Worm (Caenorhabditis elegans) whole organism, young adult: ENCODE measurements around the gene srsx-13.
A peak's percentile ranks its signal among the peaks of the same experiment; 100 is the strongest.

Experiments
- B0019.2 ChIP-seq: fragments of 200-800 bp; sonication (Bioruptor generic); conservative IDR thresholded peaks from 2 replicates; pipeline ENCODE4 v1.3.6; 2022; ENCODE audit warnings: missing genetic modification reagents, missing genetic modification characterization, missing compliant biosample characterization
- B0035.1 ChIP-seq: sonication (generic microtip); optimal IDR thresholded peaks from 2 replicates; lab custom pipeline; 2016; ENCODE audit warnings: missing genetic modification characterization, mild to moderate bottlenecking, missing compliant biosample characterization, missing genotype, missing genetic modification reagents
- C17E4.6 ChIP-seq: fragments of 200-800 bp; sonication (Bioruptor generic); IDR thresholded peaks from 2 replicates; pipeline ENCODE4 v1.3.6; 2022; ENCODE audit warnings: missing genetic modification reagents, missing genetic modification characterization, missing compliant biosample characterization
- F33H1.4 ChIP-seq: fragments of 200-800 bp; sonication (Bioruptor generic); IDR thresholded peaks from 2 replicates; pipeline ENCODE4 v1.3.6; 2022; ENCODE audit warnings: missing genetic modification reagents, missing genetic modification characterization, missing compliant biosample characterization
- F49E8.2 ChIP-seq: sonication (generic microtip); optimal IDR thresholded peaks from 3 replicates; lab custom pipeline; 2017; ENCODE audit warnings: missing genetic modification characterization, mild to moderate bottlenecking, missing compliant biosample characterization, antibody characterized with exemption, moderate library complexity; ENCODE audit not compliant: insufficient read depth
- F52B5.7 ChIP-seq: sonication (generic microtip); optimal IDR thresholded peaks from 2 replicates; lab custom pipeline; 2016; ENCODE audit warnings: mild to moderate bottlenecking, missing genetic modification characterization, missing compliant biosample characterization
- F55B11.4 ChIP-seq: sonication (generic microtip); optimal IDR thresholded peaks from 2 replicates; lab custom pipeline; 2016; ENCODE audit warnings: missing compliant biosample characterization, missing genetic modification characterization, borderline replicate concordance; ENCODE audit not compliant: insufficient read depth
- F57A8.1 ChIP-seq: fragments of 200-800 bp; sonication (Bioruptor generic); optimal IDR thresholded peaks from 2 replicates; lab custom pipeline; 2018; ENCODE audit warnings: mild to moderate bottlenecking, missing genetic modification characterization, moderate library complexity, missing compliant biosample characterization
- F57C9.4 ChIP-seq: sonication (generic microtip); optimal IDR thresholded peaks from 2 replicates; lab custom pipeline; 2017; ENCODE audit warnings: mild to moderate bottlenecking, missing genetic modification characterization, missing compliant biosample characterization
- Y53G8AR.9 ChIP-seq: fragments of 200-800 bp; sonication (Bioruptor generic); conservative IDR thresholded peaks from 2 replicates; pipeline ENCODE4 v1.3.6; 2022; ENCODE audit warnings: missing genetic modification reagents, missing genetic modification characterization, missing compliant biosample characterization
- Y79H2A.3 ChIP-seq: fragments of 200-800 bp; sonication (Bioruptor generic); conservative IDR thresholded peaks from 2 replicates; pipeline ENCODE4 v1.3.6; 2022; ENCODE audit warnings: missing genetic modification reagents, missing genetic modification characterization, missing compliant biosample characterization
- Y95B8A.8 ChIP-seq: fragments of 200-800 bp; sonication (Bioruptor generic); IDR thresholded peaks from 2 replicates; pipeline ENCODE4 v1.3.6; 2022; ENCODE audit warnings: missing genetic modification reagents, missing genetic modification characterization, missing compliant biosample characterization
- bed-1 ChIP-seq: fragments of 200-800 bp; sonication (Bioruptor generic); IDR thresholded peaks from 2 replicates; pipeline ENCODE4 v1.3.6; 2022; ENCODE audit warnings: missing genetic modification reagents, missing genetic modification characterization, missing compliant biosample characterization
- bed-2 ChIP-seq: fragments of 200-800 bp; sonication (Bioruptor generic); IDR thresholded peaks from 2 replicates; pipeline ENCODE4 v1.3.6; 2022; ENCODE audit warnings: missing genetic modification reagents, missing genetic modification characterization, missing compliant biosample characterization
- ceh-27 ChIP-seq: fragments of 200-800 bp; sonication (Bioruptor generic); optimal IDR thresholded peaks from 2 replicates; lab custom pipeline; 2018; ENCODE audit warnings: mild to moderate bottlenecking, missing genetic modification characterization, moderate library complexity, missing compliant biosample characterization
- chd-7 ChIP-seq: sonication (generic microtip); optimal IDR thresholded peaks from 2 replicates; lab custom pipeline; 2016; ENCODE audit warnings: mild to moderate bottlenecking, missing genetic modification characterization, moderate library complexity, missing compliant biosample characterization
- efl-1 ChIP-seq: fragments of 150-350 bp; optimal IDR thresholded peaks from 2 replicates; lab custom pipeline; 2014; ENCODE audit warnings: missing biosample characterization, missing genetic modification reagents, missing genetic modification characterization
- egl-18 ChIP-seq: fragments of 200-800 bp; sonication (Bioruptor generic); IDR thresholded peaks from 2 replicates; pipeline ENCODE4 v1.3.6; 2022; ENCODE audit warnings: missing genetic modification reagents, missing genetic modification characterization, missing compliant biosample characterization
- hlh-12 ChIP-seq: sonication (generic microtip); optimal IDR thresholded peaks from 2 replicates; lab custom pipeline; 2016; ENCODE audit warnings: missing genetic modification characterization, missing compliant biosample characterization
- hrde-1 ChIP-seq: sonication (generic microtip); optimal IDR thresholded peaks from 2 replicates; lab custom pipeline; 2016; ENCODE audit warnings: missing genetic modification characterization, mild to moderate bottlenecking, missing compliant biosample characterization, moderate library complexity, missing genotype, missing genetic modification reagents, borderline replicate concordance
- let-526 ChIP-seq: fragments of 200-800 bp; sonication (Bioruptor generic); IDR thresholded peaks from 2 replicates; pipeline ENCODE4 v1.3.6; 2022; ENCODE audit warnings: missing genetic modification reagents, missing genetic modification characterization, missing compliant biosample characterization
- lin-54 ChIP-seq: fragments of 200-800 bp; sonication (Bioruptor generic); optimal IDR thresholded peaks from 2 replicates; lab custom pipeline; 2018; ENCODE audit warnings: mild to moderate bottlenecking, missing genetic modification characterization, missing compliant biosample characterization
- lir-1 ChIP-seq: fragments of 200-800 bp; sonication (Bioruptor generic); conservative IDR thresholded peaks from 2 replicates; pipeline ENCODE4 v1.3.6; 2022; ENCODE audit warnings: missing genetic modification reagents, missing genetic modification characterization, missing compliant biosample characterization
- lsy-27 ChIP-seq: sonication (generic microtip); optimal IDR thresholded peaks from 2 replicates; lab custom pipeline; 2017; ENCODE audit warnings: missing genetic modification characterization, mild to moderate bottlenecking, missing compliant biosample characterization, antibody characterized with exemption, missing genotype, borderline replicate concordance; ENCODE audit not compliant: insufficient read depth
- madf-10 ChIP-seq: sonication (generic microtip); optimal IDR thresholded peaks from 2 replicates; lab custom pipeline; 2016; ENCODE audit warnings: mild to moderate bottlenecking, missing genetic modification characterization, missing compliant biosample characterization
- mcd-1 ChIP-seq: fragments of 200-800 bp; sonication (Bioruptor generic); IDR thresholded peaks from 2 replicates; pipeline ENCODE4 v1.3.6; 2022; ENCODE audit warnings: missing genetic modification reagents, missing genetic modification characterization, missing compliant biosample characterization
- mes-4 ChIP-seq: sonication (generic microtip); optimal IDR thresholded peaks from 2 replicates; lab custom pipeline; 2016; ENCODE audit warnings: missing genotype, missing genetic modification characterization, missing compliant biosample characterization
- nfya-2 ChIP-seq: fragments of 200-800 bp; sonication (Bioruptor generic); IDR thresholded peaks from 2 replicates; pipeline ENCODE4 v1.3.6; 2022; ENCODE audit warnings: missing genetic modification reagents, missing genetic modification characterization, missing compliant biosample characterization
- nhr-80 ChIP-seq: sonication (generic microtip); optimal IDR thresholded peaks from 2 replicates; lab custom pipeline; 2016; ENCODE audit warnings: missing genetic modification characterization, missing compliant biosample characterization
- pha-4 ChIP-seq: fragments of 150-350 bp; sonication (generic microtip); optimal IDR thresholded peaks from 2 replicates; lab custom pipeline; 2014; ENCODE audit warnings: missing biosample characterization, missing genetic modification reagents, missing genetic modification characterization
- rcor-1 ChIP-seq: fragments of 200-800 bp; sonication (Bioruptor generic); IDR thresholded peaks from 2 replicates; pipeline ENCODE4 v1.3.6; 2022; ENCODE audit warnings: missing genetic modification reagents, missing genetic modification characterization, missing compliant biosample characterization
- rpc-1 ChIP-seq, 2 experiments: fragments of 150-350 bp in 1 of 2; sonication (generic microtip) in 1 of 2; optimal IDR thresholded peaks; 2 replicates each; lab custom pipeline; 2014 to 2018; ENCODE audit warnings: missing biosample characterization in 1 of 2, missing genetic modification characterization in 1 of 2, missing genetic modification reagents in 1 of 2, missing genotype in 1 of 2
- snpc-1.1 ChIP-seq: sonication (generic microtip); optimal IDR thresholded peaks from 2 replicates; lab custom pipeline; 2017; ENCODE audit warnings: missing genetic modification characterization, mild to moderate bottlenecking, missing compliant biosample characterization, antibody characterized with exemption, moderate library complexity, missing genotype, missing genetic modification reagents; ENCODE audit not compliant: insufficient read depth
- sptf-2 ChIP-seq: fragments of 200-800 bp; sonication (Bioruptor generic); optimal IDR thresholded peaks from 2 replicates; lab custom pipeline; 2018; ENCODE audit warnings: mild to moderate bottlenecking, missing genetic modification characterization, missing compliant biosample characterization
- unc-62 ChIP-seq: fragments of 150-350 bp; optimal IDR thresholded peaks from 2 replicates; lab custom pipeline; 2014; ENCODE audit warnings: missing biosample characterization, missing genetic modification reagents, missing genetic modification characterization

Gene srsx-13

ce11 chrV:5018067-5018466, 35.1 kb upstream of the srsx-13 start:
- TF ChIP-seq ceh-27 (GFP tag; lab: Kevin White, UChicago) (no peak), nhr-80 (tag; lab: Kevin White, UChicago) (peak; percentile 43)

DNA sequence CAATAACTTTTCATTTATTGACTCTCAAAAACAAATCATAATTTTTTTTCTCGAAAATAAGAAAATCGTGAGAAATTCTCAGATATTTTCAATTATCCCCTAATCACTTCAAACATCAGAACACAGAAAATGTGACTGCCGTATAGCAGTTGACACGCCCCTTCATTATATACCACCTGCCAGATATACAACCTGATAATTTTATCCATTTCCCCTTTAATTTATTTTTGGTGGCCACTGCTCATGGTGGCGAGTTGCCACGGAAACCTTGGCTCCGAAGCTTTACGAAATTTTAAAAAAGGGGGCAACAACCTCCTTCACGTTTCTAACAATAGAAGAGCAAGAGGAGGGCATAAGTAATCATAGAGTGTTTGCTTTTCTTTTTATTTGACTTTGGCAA, 33.7 kb upstream of the srsx-13 start:
- TF ChIP-seq F33H1.4 (GFP tag; lab: Robert Waterston, UW) (no peak), F49E8.2 (no peak), madf-10 (tag; lab: Kevin White, UChicago) (no peak), B0035.1 (tag; lab: Kevin White, UChicago) (no peak), lsy-27 (tag; lab: Kevin White, UChicago) (no peak), lin-54 (GFP tag; lab: Kevin White, UChicago) (no peak), rcor-1 (no peak), Y79H2A.3 (no peak), F52B5.7 (tag; lab: Kevin White, UChicago) (no peak), sptf-2 (no peak), Y95B8A.8 (GFP tag; lab: Robert Waterston, UW) (no peak), F57A8.1 (GFP tag; lab: Kevin White, UChicago) (no peak), mcd-1 (GFP tag; lab: Robert Waterston, UW) (no peak), C17E4.6 (GFP tag; lab: Robert Waterston, UW) (no peak), lir-1 (no peak), unc-62 (no peak), efl-1 (GFP tag; lab: Kevin White, UChicago) (no peak), F57C9.4 (no peak)
- TF ChIP-seq, all 124 proteins: peak for 0

ce11 chrV:5012193-5012853, 29.3 kb upstream of the srsx-13 start, which contains the start of gene srr-6:
srr-6 (plus strand) TSS chrV:5012803.
- TF ChIP-seq nfya-2 (GFP tag; lab: Robert Waterston, UW) = no peak
- TF ChIP-seq nhr-80 (tag; lab: Kevin White, UChicago) = peak; percentile 31
- no peak for TF ChIP-seq let-526 (GFP tag; lab: Robert Waterston, UW)
- TF ChIP-seq unc-62 = peak; percentile 59
- no peak for TF ChIP-seq F55B11.4 (tag; lab: Kevin White, UChicago)
- no peak for TF ChIP-seq rpc-1 (optimal IDR thresholded peaks at IDR 0.05; lab: Kevin White, UChicago)
- no peak for TF ChIP-seq rpc-1 (tag; optimal IDR thresholded peaks at IDR 0.05; lab: Kevin White, UChicago)

ce11 chrV:5001386-5001785, 18.4 kb upstream of the srsx-13 start, which contains the start of gene srr-8:
srr-8 (plus strand) TSS chrV:5001686.
- TF ChIP-seq bed-2 (no peak), hrde-1 (tag; lab: Kevin White, UChicago) (no peak), snpc-1.1 (tag; lab: Kevin White, UChicago) (no peak), mes-4 (tag; lab: Kevin White, UChicago) (no peak), hlh-12 (tag; lab: Kevin White, UChicago) (no peak), lsy-27 (tag; lab: Kevin White, UChicago) (no peak)

DNA sequence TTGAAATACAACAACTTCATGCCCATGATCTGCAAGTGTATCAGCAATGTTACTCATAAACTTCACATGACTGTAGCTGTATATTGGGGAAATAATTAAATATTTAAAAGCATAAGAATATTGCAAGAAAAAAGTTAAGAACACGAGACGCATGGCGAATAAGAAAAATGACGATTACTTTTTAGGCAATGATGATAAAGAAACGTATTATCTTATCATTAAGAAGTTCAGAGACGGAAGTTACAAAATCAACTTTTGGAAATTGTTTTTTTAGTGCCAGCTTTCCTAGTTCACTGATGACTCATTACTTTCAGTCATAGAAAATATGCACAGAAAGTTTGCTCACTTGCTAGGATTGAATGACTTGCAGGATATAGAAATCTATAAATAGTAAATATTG, 17.4 kb upstream of the srsx-13 start, which contains the start of gene ugt-7:
Gene ugt-7 (minus strand): TSS at position 161 of the 400 bp plus-strand sequence.
- TF ChIP-seq bed-1 (GFP tag; lab: Robert Waterston, UW) = no peak
- TF ChIP-seq pha-4 (tag; lab: Kevin White, UChicago) = no peak
- TF ChIP-seq Y53G8AR.9 = no peak
- no peak for TF ChIP-seq chd-7 (tag; lab: Kevin White, UChicago)
- TF ChIP-seq nhr-80 (tag; lab: Kevin White, UChicago) = peak; percentile 31
- TF ChIP-seq egl-18 (GFP tag; lab: Robert Waterston, UW) = no peak
- no peak for TF ChIP-seq B0019.2 (GFP tag; lab: Robert Waterston, UW)
